Worm (Caenorhabditis elegans) whole organism, L3 larva: ENCODE data around the gene Y43B11AL.1.

ENCODE experiments used
- jun-1 ChIP-seq: fragments of 150-350 bp; optimal IDR thresholded peaks from 2 replicates; lab custom pipeline; 2014; ENCODE audit warnings: missing biosample characterization, missing genetic modification reagents, missing genetic modification characterization
- pha-4 ChIP-seq: fragments of 150-350 bp; optimal IDR thresholded peaks from 2 replicates; lab custom pipeline; 2014; ENCODE audit warnings: missing biosample characterization, missing genetic modification reagents, missing genetic modification characterization
- ztf-11 ChIP-seq: fragments of 150-350 bp; optimal IDR thresholded peaks from 2 replicates; lab custom pipeline; 2014; ENCODE audit warnings: missing biosample characterization, missing genetic modification characterization

- TF ChIP-seq pha-4 (tag; lab: Kevin White, UChicago) (peak; percentile 62), ztf-11 (tag; lab: Kevin White, UChicago) (no peak), jun-1 (tag; lab: Kevin White, UChicago) (no peak)
Observed at ce11 chrIV:7046641-7047361, 18.3 kb upstream of the Y43B11AL.1 start.
